Fruit fly (Drosophila melanogaster) whole organism, embryonic: ENCODE results near the gene Gyc89Da.

ENCODE experiments used
- CG17802 ChIP-seq: fragments of 200-800 bp; sonication (Bioruptor generic); optimal IDR thresholded peaks from 2 replicates; lab custom pipeline; 2018; ENCODE audit warnings: missing biosample characterization, mild to moderate bottlenecking, missing genetic modification characterization, moderate library complexity
- Mad ChIP-seq: fragments of 200-800 bp; sonication (Bioruptor generic); optimal IDR thresholded peaks from 2 replicates; lab custom pipeline; 2016; ENCODE audit warnings: missing biosample characterization, missing genetic modification characterization
- pum ChIP-seq: fragments of 200-800 bp; sonication (Bioruptor generic); optimal IDR thresholded peaks from 2 replicates; lab custom pipeline; 2016; ENCODE audit warnings: missing biosample characterization, missing genetic modification characterization
- scrt ChIP-seq: fragments of 200-800 bp; sonication (Bioruptor generic); optimal IDR thresholded peaks from 2 replicates; lab custom pipeline; 2018; ENCODE audit warnings: missing biosample characterization, mild to moderate bottlenecking, missing genetic modification characterization, moderate library complexity
- ttk ChIP-seq: fragments of 200-800 bp; sonication (Bioruptor generic); IDR thresholded peaks from 2 replicates; pipeline ENCODE4 v2.1.2; 2022; ENCODE audit warnings: missing biosample characterization, missing genetic modification characterization

- TF ChIP-seq Mad (GFP tag; lab: Kevin White, UChicago) (peak; percentile 37), CG17802 (tag; lab: Kevin White, UChicago) (no peak), scrt (GFP tag; lab: Kevin White, UChicago) (peak; percentile 46), pum (GFP tag; lab: Kevin White, UChicago) (no peak), ttk (GFP tag; lab: Robert Waterston, UW) (peak; percentile 48; the same call in 1 of the 2 replicates)
These were observed 39.7 kb upstream of the Gyc89Da start, which contains the start of gene Fntb for dm6 chr3R:16432665-16433065.
